Fruit fly (Drosophila melanogaster): ENCODE measurements around the gene Srp72.

Gene Srp72

DNA sequence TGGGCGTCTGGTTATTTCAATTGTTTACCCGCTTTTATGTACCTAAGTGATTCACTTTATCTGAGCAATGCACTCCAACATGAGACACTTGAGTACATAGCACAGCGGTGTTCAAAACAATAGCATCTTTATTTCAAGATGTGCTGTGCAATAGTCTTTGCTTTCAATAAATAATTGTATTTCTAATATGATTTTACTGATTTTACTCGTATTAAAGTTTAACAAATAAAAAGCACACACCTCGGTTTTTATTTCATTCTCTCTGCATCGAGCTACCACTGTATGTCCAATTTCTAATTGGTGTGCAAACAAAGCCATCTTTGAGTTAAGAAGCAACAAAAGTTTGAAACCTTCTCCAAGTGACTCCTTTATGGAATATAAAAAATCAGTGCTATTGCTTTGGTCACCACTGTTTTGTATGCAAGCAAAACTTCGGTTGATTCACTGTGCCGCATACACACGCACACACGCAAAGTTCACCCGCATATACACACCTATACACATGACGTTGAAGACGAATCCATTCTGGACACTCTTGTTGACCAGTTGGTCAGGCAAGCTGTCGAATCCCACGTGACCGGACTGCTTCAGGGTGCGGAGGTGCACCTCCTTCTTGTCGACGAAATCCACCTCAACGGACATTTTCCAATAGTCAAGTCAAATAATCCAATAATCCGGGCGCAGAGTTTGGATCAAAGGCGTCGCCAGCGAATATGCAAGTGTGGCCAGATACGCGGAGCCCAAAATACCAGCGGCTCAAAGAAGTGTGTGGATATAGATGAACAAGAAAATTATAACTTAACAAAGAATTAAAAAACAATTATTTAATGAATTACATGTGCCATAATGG is 656 bp upstream of the Srp72 start, which contains the start of gene Septin2 (continued):
- TF ChIP-seq NfI (GFP tag; optimal IDR thresholded peaks at IDR 0.05) = peak; percentile 64
- TF ChIP-seq stwl (tag; optimal IDR thresholded peaks at IDR 0.05) = no peak
- TF ChIP-seq Poxn (GFP tag; IDR thresholded peaks at IDR 0.05) = no peak
- peak; percentile 50 for TF ChIP-seq CG15073 (GFP tag; optimal IDR thresholded peaks at IDR 0.05)
- TF ChIP-seq Ssrp (tag; optimal IDR thresholded peaks at IDR 0.05) = peak; percentile 82
- TF ChIP-seq CG5245 (GFP tag; optimal IDR thresholded peaks at IDR 0.05) = peak; percentile 42
- TF ChIP-seq cas (GFP tag; IDR thresholded peaks at IDR 0.05) = no peak
- peak; percentile 73 for TF ChIP-seq CG12219 (GFP tag; optimal IDR thresholded peaks at IDR 0.05)
- TF ChIP-seq fd64A (GFP tag; optimal IDR thresholded peaks at IDR 0.05) = peak; percentile 66
- peak; percentile 38 for TF ChIP-seq CG4404 (GFP tag; IDR thresholded peaks at IDR 0.05)
- TF ChIP-seq CG4328 (GFP tag; optimal IDR thresholded peaks at IDR 0.05) = peak; percentile 50
- peak; percentile 47 for TF ChIP-seq CG1603 (tag; optimal IDR thresholded peaks at IDR 0.05)
- TF ChIP-seq kay (GFP tag; optimal IDR thresholded peaks at IDR 0.05) = peak; percentile 68
- TF ChIP-seq ac (GFP tag; optimal IDR thresholded peaks at IDR 0.05) = peak; percentile 46
- TF ChIP-seq Dad (GFP tag; optimal IDR thresholded peaks at IDR 0.05) = peak; percentile 57
- TF ChIP-seq dysf (GFP tag; IDR thresholded peaks at IDR 0.05) = peak; percentile 77
- TF ChIP-seq wek (GFP tag; optimal IDR thresholded peaks at IDR 0.05) = peak; percentile 45
- TF ChIP-seq jigr1 (GFP tag; IDR thresholded peaks at IDR 0.05) = peak; percentile 55; the same call in 2 of the 3 replicates
- no peak for TF ChIP-seq schlank (tag; optimal IDR thresholded peaks at IDR 0.05)
- TF ChIP-seq Atf-2 (GFP tag; optimal IDR thresholded peaks at IDR 0.05) = peak; percentile 49
- peak; percentile 32 for TF ChIP-seq D19B (GFP tag; optimal IDR thresholded peaks at IDR 0.05)
- no peak for TF ChIP-seq her (GFP tag; optimal IDR thresholded peaks at IDR 0.05)
- peak; percentile 79 for TF ChIP-seq Elba2 (GFP tag; optimal IDR thresholded peaks at IDR 0.05)
- TF ChIP-seq Trl (optimal IDR thresholded peaks at IDR 0.05) = no peak
- peak; percentile 43 for TF ChIP-seq Trl (GFP tag; optimal IDR thresholded peaks at IDR 0.05)
- peak; percentile 80 for TF ChIP-seq CG3281 (GFP tag; optimal IDR thresholded peaks at IDR 0.05)
- TF ChIP-seq CG32767 (GFP tag; IDR thresholded peaks at IDR 0.05) = peak; percentile 59; the same call in 1 of the 2 replicates
- peak; percentile 41; the same call in 1 of the 2 replicates for TF ChIP-seq CG4730 (GFP tag; IDR thresholded peaks at IDR 0.05)
- no peak for TF ChIP-seq CG6791 (GFP tag; IDR thresholded peaks at IDR 0.05; ENCODE audit: partially characterized antibody)
- TF ChIP-seq CG3407 (GFP tag; optimal IDR thresholded peaks at IDR 0.05) = peak; percentile 81
- TF ChIP-seq lbe (GFP tag; optimal IDR thresholded peaks at IDR 0.05) = peak; percentile 85
- peak in 1 of 3 experiments; percentile 83 for TF ChIP-seq lola (GFP tag; optimal IDR thresholded peaks at IDR 0.05)
- TF ChIP-seq nom (GFP tag; optimal IDR thresholded peaks at IDR 0.05) = peak; percentile 83
- no peak for TF ChIP-seq GATAe (GFP tag; conservative IDR thresholded peaks at IDR 0.05)
- peak; percentile 83; the same call in 2 of the 3 replicates for TF ChIP-seq so (GFP tag; IDR thresholded peaks at IDR 0.05)
- TF ChIP-seq CG2889 (GFP tag; IDR thresholded peaks at IDR 0.05) = 0 out of 3 replicates have a peak, but pooled peaks have one; percentile 31
- no peak; the same call in 2 of the 3 replicates for TF ChIP-seq Mrtf (GFP tag; IDR thresholded peaks at IDR 0.05)
- TF ChIP-seq pfk (GFP tag; optimal IDR thresholded peaks at IDR 0.05) = no peak
- TF ChIP-seq CG14965 (GFP tag; optimal IDR thresholded peaks at IDR 0.05; ENCODE audit: borderline replicate concordance) = no peak
- peak; percentile 24 for TF ChIP-seq CG11398 (GFP tag; optimal IDR thresholded peaks at IDR 0.05)
- peak; percentile 79 for TF ChIP-seq CG10267 (tag; optimal IDR thresholded peaks at IDR 0.05)
- peak; percentile 85 for TF ChIP-seq fd96Cb (tag; optimal IDR thresholded peaks at IDR 0.05)
- TF ChIP-seq CHES-1-like (GFP tag; optimal IDR thresholded peaks at IDR 0.05) = peak; percentile 66
- TF ChIP-seq D (optimal IDR thresholded peaks at IDR 0.05) = no peak
- TF ChIP-seq D (GFP tag; optimal IDR thresholded peaks at IDR 0.05) = peak; percentile 89
- peak; percentile 23 for TF ChIP-seq maf-S (GFP tag; optimal IDR thresholded peaks at IDR 0.05)
- TF ChIP-seq Nf-YB (GFP tag; optimal IDR thresholded peaks at IDR 0.05) = peak; percentile 68
- peak; percentile 74 for TF ChIP-seq Hr3 (GFP tag; optimal IDR thresholded peaks at IDR 0.05)
- TF ChIP-seq CG17829 (tag; optimal IDR thresholded peaks at IDR 0.05) = peak; percentile 82
